Worm (Caenorhabditis elegans) whole organism, L2 larva: ENCODE data around the gene npp-10.
A peak's percentile ranks its signal among the peaks of the same experiment; 100 is the strongest.

Source experiments
- C34F6.9 ChIP-seq: fragments of 150-350 bp; optimal IDR thresholded peaks from 2 replicates; lab custom pipeline; 2014; ENCODE audit warnings: missing biosample characterization, missing genetic modification characterization
- F13H6.1 ChIP-seq: sonication (generic microtip); optimal IDR thresholded peaks from 2 replicates; lab custom pipeline; 2016; ENCODE audit warnings: missing genetic modification characterization, missing compliant biosample characterization
- ZK546.5 ChIP-seq: sonication (generic microtip); optimal IDR thresholded peaks from 2 replicates; lab custom pipeline; 2017; ENCODE audit warnings: missing biosample characterization, missing genetic modification characterization
- aly-2 ChIP-seq: fragments of 150-350 bp; optimal IDR thresholded peaks from 2 replicates; lab custom pipeline; 2014; ENCODE audit warnings: missing biosample characterization, missing genetic modification characterization
- ama-1 ChIP-seq: fragments of 150-350 bp; optimal IDR thresholded peaks from 2 replicates; lab custom pipeline; 2018; ENCODE audit warnings: inconsistent platforms
- blmp-1 ChIP-seq: sonication (generic microtip); optimal IDR thresholded peaks from 2 replicates; lab custom pipeline; 2017; ENCODE audit warnings: missing genetic modification characterization, mild to moderate bottlenecking, missing compliant biosample characterization, antibody characterized with exemption, moderate library complexity; ENCODE audit not compliant: insufficient read depth
- crh-2 ChIP-seq: sonication (generic microtip); optimal IDR thresholded peaks from 2 replicates; lab custom pipeline; 2017; ENCODE audit warnings: missing biosample characterization, missing genetic modification characterization
- dmd-4 ChIP-seq: sonication (generic microtip); optimal IDR thresholded peaks from 2 replicates; lab custom pipeline; 2017; ENCODE audit warnings: missing biosample characterization, missing genetic modification characterization
- egl-27 ChIP-seq: sonication (generic microtip); optimal IDR thresholded peaks from 3 replicates; lab custom pipeline; 2017; ENCODE audit warnings: missing biosample characterization, missing genetic modification reagents, missing genetic modification characterization
- elt-1 ChIP-seq: fragments of 150-350 bp; optimal IDR thresholded peaks from 2 replicates; lab custom pipeline; 2014; ENCODE audit warnings: missing biosample characterization, missing genetic modification characterization
- elt-3 ChIP-seq: sonication (generic microtip); optimal IDR thresholded peaks from 2 replicates; lab custom pipeline; 2017; ENCODE audit warnings: missing biosample characterization, missing genetic modification characterization
- fos-1 ChIP-seq: fragments of 150-350 bp; optimal IDR thresholded peaks from 2 replicates; lab custom pipeline; 2014; ENCODE audit warnings: missing biosample characterization, missing genetic modification characterization
- gmeb-1 ChIP-seq: fragments of 150-350 bp; optimal IDR thresholded peaks from 2 replicates; lab custom pipeline; 2014; ENCODE audit warnings: missing biosample characterization, missing genetic modification characterization
- lin-11 ChIP-seq: fragments of 150-350 bp; sonication (generic microtip); optimal IDR thresholded peaks from 2 replicates; lab custom pipeline; 2014; ENCODE audit warnings: missing biosample characterization, missing genetic modification characterization, inconsistent platforms, mixed read lengths
- lin-39 ChIP-seq: fragments of 150-350 bp; optimal IDR thresholded peaks from 2 replicates; lab custom pipeline; 2014; ENCODE audit warnings: missing biosample characterization, missing genetic modification reagents, missing genetic modification characterization
- lsy-2 ChIP-seq, 2 experiments: fragments of 150-350 bp in 1 of 2; sonication (generic microtip) in 1 of 2; optimal IDR thresholded peaks; 2 replicates each; lab custom pipeline; 2014 to 2017; ENCODE audit warnings: missing biosample characterization in 2 of 2, missing genetic modification characterization in 2 of 2
- mab-5 ChIP-seq: fragments of 150-350 bp; optimal IDR thresholded peaks from 2 replicates; lab custom pipeline; 2014; ENCODE audit warnings: missing biosample characterization, missing genetic modification characterization
- mdl-1 ChIP-seq, 2 experiments: fragments of 150-350 bp in 1 of 2; sonication (generic microtip) in 1 of 2; optimal IDR thresholded peaks; 2 replicates each; lab custom pipeline; 2017; ENCODE audit warnings: missing biosample characterization in 2 of 2, missing genetic modification characterization in 2 of 2
- nhr-10 ChIP-seq: sonication (generic microtip); optimal IDR thresholded peaks from 2 replicates; lab custom pipeline; 2017; ENCODE audit warnings: missing biosample characterization, missing genetic modification characterization
- nhr-129 ChIP-seq: fragments of 150-350 bp; optimal IDR thresholded peaks from 2 replicates; lab custom pipeline; 2014; ENCODE audit warnings: missing biosample characterization, missing genetic modification characterization
- nhr-21 ChIP-seq: fragments of 150-350 bp; optimal IDR thresholded peaks from 2 replicates; lab custom pipeline; 2014; ENCODE audit warnings: missing biosample characterization, missing genetic modification characterization
- nhr-23 ChIP-seq: fragments of 150-350 bp; optimal IDR thresholded peaks from 2 replicates; lab custom pipeline; 2014; ENCODE audit warnings: missing biosample characterization, missing genetic modification reagents, missing genetic modification characterization
- nhr-237 ChIP-seq: fragments of 150-350 bp; optimal IDR thresholded peaks from 2 replicates; lab custom pipeline; 2014; ENCODE audit warnings: missing biosample characterization, missing genetic modification characterization
- nhr-25 ChIP-seq: fragments of 150-350 bp; sonication (generic microtip); optimal IDR thresholded peaks from 3 replicates; lab custom pipeline; 2014; ENCODE audit warnings: missing biosample characterization, missing genetic modification characterization
- nhr-77 ChIP-seq: fragments of 150-350 bp; optimal IDR thresholded peaks from 2 replicates; lab custom pipeline; 2014; ENCODE audit warnings: missing biosample characterization, missing genetic modification characterization
- peb-1 ChIP-seq: fragments of 150-350 bp; optimal IDR thresholded peaks from 2 replicates; lab custom pipeline; 2014; ENCODE audit warnings: missing biosample characterization, missing genetic modification characterization
- sem-4 ChIP-seq: fragments of 150-350 bp; optimal IDR thresholded peaks from 2 replicates; lab custom pipeline; 2014; ENCODE audit warnings: missing biosample characterization, missing genetic modification reagents, missing genetic modification characterization
- sma-3 ChIP-seq: sonication (generic microtip); optimal IDR thresholded peaks from 2 replicates; lab custom pipeline; 2016; ENCODE audit warnings: missing genetic modification reagents, missing genetic modification characterization, missing compliant biosample characterization
- sma-9 ChIP-seq, 2 experiments: fragments of 150-350 bp in 1 of 2; sonication (generic microtip) in 1 of 2; optimal IDR thresholded peaks; 2 replicates each; lab custom pipeline; 2014 to 2016; ENCODE audit warnings: missing genetic modification characterization in 2 of 2, mild to moderate bottlenecking in 1 of 2, missing biosample characterization in 1 of 2, missing compliant biosample characterization in 1 of 2, missing genetic modification reagents in 1 of 2, moderate library complexity in 1 of 2
- snpc-4 ChIP-seq: fragments of 150-350 bp; optimal IDR thresholded peaks from 2 replicates; lab custom pipeline; 2014; ENCODE audit warnings: missing biosample characterization, missing genetic modification characterization
- unc-39 ChIP-seq: fragments of 150-350 bp; optimal IDR thresholded peaks from 2 replicates; lab custom pipeline; 2014; ENCODE audit warnings: missing biosample characterization, missing genetic modification characterization
- unc-55 ChIP-seq: fragments of 150-350 bp; sonication (generic microtip); optimal IDR thresholded peaks from 3 replicates; lab custom pipeline; 2014; ENCODE audit warnings: missing biosample characterization, missing genetic modification reagents, missing genetic modification characterization
- unc-62 ChIP-seq: fragments of 150-350 bp; optimal IDR thresholded peaks from 2 replicates; lab custom pipeline; 2014; ENCODE audit warnings: missing biosample characterization, missing genetic modification reagents, missing genetic modification characterization
- ztf-1 ChIP-seq: fragments of 200-800 bp; sonication (Bioruptor generic); conservative IDR thresholded peaks from 2 replicates; pipeline ENCODE4 v1.3.6; 2022; ENCODE audit warnings: missing genetic modification characterization, missing compliant biosample characterization
- ztf-11 ChIP-seq: sonication (generic microtip); optimal IDR thresholded peaks from 2 replicates; lab custom pipeline; 2017; ENCODE audit warnings: missing biosample characterization, missing genetic modification characterization

npp-10 gene

ce11 chrIII:5990090-5990489, 29.3 kb downstream of the npp-10 start:
- TF ChIP-seq C34F6.9 (tag; lab: Kevin White, UChicago) (peak; percentile 52), nhr-129 (tag; lab: Kevin White, UChicago) (peak; percentile 9), unc-55 (GFP tag; lab: Kevin White, UChicago) (peak; percentile 73), sma-9 (GFP tag; optimal IDR thresholded peaks at IDR 0.05; lab: Kevin White, UChicago) (no peak), sma-9 (tag; optimal IDR thresholded peaks at IDR 0.05; lab: Kevin White, UChicago) (no peak)

- peak; percentile 48 for TF ChIP-seq F13H6.1 (tag; lab: Kevin White, UChicago)
- TF ChIP-seq mab-5 (tag; lab: Kevin White, UChicago) = peak; percentile 80
- TF ChIP-seq sem-4 (tag; lab: Kevin White, UChicago) = peak; percentile 32
- TF ChIP-seq C34F6.9 (tag; lab: Kevin White, UChicago) = peak; percentile 34
- peak; percentile 33 for TF ChIP-seq crh-2
- TF ChIP-seq unc-62 (GFP tag; lab: Kevin White, UChicago) = no peak
- no peak for TF ChIP-seq aly-2 (tag; lab: Kevin White, UChicago)
- no peak for TF ChIP-seq ama-1 (lab: Kevin White, UChicago)
- peak; percentile 39 for TF ChIP-seq nhr-129 (tag; lab: Kevin White, UChicago)
- TF ChIP-seq ztf-1 (GFP tag; lab: Robert Waterston, UW) = no peak
- TF ChIP-seq nhr-21 = no peak
- TF ChIP-seq lsy-2 (tag; optimal IDR thresholded peaks at IDR 0.05; lab: Kevin White, UChicago) = peak in 1 of 2 experiments; percentile 40
- peak; percentile 34 for TF ChIP-seq nhr-25
- TF ChIP-seq sma-3 (GFP tag; lab: Kevin White, UChicago) = peak; percentile 3
- no peak for TF ChIP-seq elt-1 (tag; lab: Kevin White, UChicago)
- TF ChIP-seq ztf-11 = no peak
- no peak for TF ChIP-seq unc-39 (tag; lab: Kevin White, UChicago)
- TF ChIP-seq lin-11 = no peak
- TF ChIP-seq nhr-23 (tag; lab: Kevin White, UChicago) = no peak
- no peak for TF ChIP-seq sma-9 (GFP tag; optimal IDR thresholded peaks at IDR 0.05; lab: Kevin White, UChicago)
- TF ChIP-seq sma-9 (tag; optimal IDR thresholded peaks at IDR 0.05; lab: Kevin White, UChicago) = no peak
- TF ChIP-seq blmp-1 (tag; lab: Kevin White, UChicago) = no peak
- TF ChIP-seq nhr-77 (tag; lab: Kevin White, UChicago) = no peak
- TF ChIP-seq ZK546.5 (tag; lab: Kevin White, UChicago) = no peak
- no peak for TF ChIP-seq nhr-10 (tag; lab: Kevin White, UChicago)
- TF ChIP-seq gmeb-1 (tag; lab: Kevin White, UChicago) = peak; percentile 43
Observed at ce11 chrIII:5988991-5989726, 30.2 kb downstream of the npp-10 start.

ce11 chrIII:5988461-5988860, 30.9 kb downstream of the npp-10 start:
- TF ChIP-seq peb-1 (no peak), dmd-4 (tag; lab: Kevin White, UChicago) (no peak), F13H6.1 (tag; lab: Kevin White, UChicago) (no peak), ZK546.5 (tag; lab: Kevin White, UChicago) (no peak), lin-39 (tag; lab: Kevin White, UChicago) (no peak), ama-1 (lab: Kevin White, UChicago) (no peak), mdl-1 (tag; optimal IDR thresholded peaks at IDR 0.05; lab: Kevin White, UChicago) (no peak), mab-5 (tag; lab: Kevin White, UChicago) (no peak), nhr-237 (tag; lab: Kevin White, UChicago) (no peak), elt-3 (tag; lab: Kevin White, UChicago) (no peak), unc-62 (GFP tag; lab: Kevin White, UChicago) (no peak), crh-2 (no peak), sma-3 (GFP tag; lab: Kevin White, UChicago) (no peak), snpc-4 (tag; lab: Kevin White, UChicago) (no peak), nhr-21 (no peak), egl-27 (tag; lab: Kevin White, UChicago) (no peak)

ce11 chrIII:5988010-5988409, 31.4 kb downstream of the npp-10 start:
- peak in 1 of 2 experiments; percentile 36 for TF ChIP-seq lsy-2 (tag; optimal IDR thresholded peaks at IDR 0.05; lab: Kevin White, UChicago)
- TF ChIP-seq unc-55 (GFP tag; lab: Kevin White, UChicago) = peak; percentile 56
- no peak for TF ChIP-seq fos-1 (tag; lab: Kevin White, UChicago)
- TF ChIP-seq crh-2 = peak; percentile 24
- TF ChIP-seq F13H6.1 (tag; lab: Kevin White, UChicago) = peak; percentile 8
- TF ChIP-seq C34F6.9 (tag; lab: Kevin White, UChicago) = peak; percentile 35
- TF ChIP-seq gmeb-1 (tag; lab: Kevin White, UChicago) = no peak
- TF ChIP-seq nhr-129 (tag; lab: Kevin White, UChicago) = peak; percentile 24
